Worm (Caenorhabditis elegans): ENCODE data around the gene srw-54.

srw-54 gene

ce11 chrV:16573168-16573567, 38.0 kb upstream of the srw-54 start, which contains the start of gene str-149:
TSS of gene str-149 (plus strand) at chrV:16573468.
- TF ChIP-seq unc-130 (tag; optimal IDR thresholded peaks at IDR 0.05) (no peak), efl-1 (optimal IDR thresholded peaks at IDR 0.05) (no peak), efl-1 (GFP tag; optimal IDR thresholded peaks at IDR 0.05 in 1 of 2) (peak in 1 of 2 experiments; percentile 53), fkh-4 (tag; optimal IDR thresholded peaks at IDR 0.05; ENCODE audit: borderline replicate concordance) (no peak)

DNA sequence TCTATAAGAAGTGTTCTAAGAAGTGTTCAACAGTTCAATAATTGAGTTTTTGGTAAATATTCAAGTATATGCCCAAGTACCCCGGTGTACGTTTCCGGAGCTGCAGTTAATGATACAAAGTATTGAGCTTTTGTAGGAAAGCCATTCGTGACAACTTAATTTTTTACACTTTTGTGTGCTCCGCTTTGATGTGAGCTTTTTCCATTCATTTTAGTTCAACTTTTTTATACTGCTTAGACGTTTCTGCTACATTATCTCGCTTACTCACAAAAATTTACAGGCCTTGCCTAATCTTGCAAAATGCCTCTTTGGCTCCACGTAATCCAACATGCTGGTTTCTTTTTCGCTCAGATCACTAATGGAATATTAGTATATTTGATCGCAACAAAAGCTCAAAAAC, 35.2 kb upstream of the srw-54 start, which contains the start of gene str-151:
Gene str-151, plus strand, starts transcription at position 301 of the 400 bp plus-strand sequence.
- TF ChIP-seq efl-1 (optimal IDR thresholded peaks at IDR 0.05), result no peak
- peak in 1 of 2 experiments; percentile 4 for TF ChIP-seq efl-1 (GFP tag; optimal IDR thresholded peaks at IDR 0.05 in 1 of 2)
- TF ChIP-seq ceh-8 (GFP tag; optimal IDR thresholded peaks at IDR 0.05), result no peak

DNA sequence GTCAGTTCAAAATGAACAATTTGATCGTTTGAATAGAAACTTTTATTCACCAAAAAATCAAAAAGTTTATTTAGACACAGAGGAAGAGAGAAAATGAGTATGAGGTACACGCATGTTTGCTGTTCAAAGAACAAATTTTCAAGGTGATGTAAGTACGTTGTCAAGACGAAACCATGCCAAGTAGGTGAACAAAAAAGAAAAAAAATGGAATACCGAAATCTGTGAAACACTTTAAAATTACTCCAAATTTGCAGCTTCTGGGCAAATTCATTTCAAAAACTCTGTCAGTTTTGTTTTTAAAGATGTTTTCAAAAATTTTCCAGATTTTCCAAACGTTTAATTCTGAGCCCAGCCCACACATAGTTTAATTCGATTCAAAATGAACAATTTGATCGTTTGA, 30.7 kb upstream of the srw-54 start, which contains the start of gene nhr-271:
Gene nhr-271, minus strand, starts transcription at position 101 of the 400 bp plus-strand sequence.
- no peak for TF ChIP-seq ceh-88 (GFP tag; IDR thresholded peaks at IDR 0.05)
- no peak for TF ChIP-seq vab-15 (tag; optimal IDR thresholded peaks at IDR 0.05)
- TF ChIP-seq skn-1 (tag; optimal IDR thresholded peaks at IDR 0.05), result no peak
- TF ChIP-seq pqm-1 (tag; optimal IDR thresholded peaks at IDR 0.05), result no peak
- no peak for TF ChIP-seq zag-1 (tag; optimal IDR thresholded peaks at IDR 0.05)
- TF ChIP-seq tbx-2 (tag; optimal IDR thresholded peaks at IDR 0.05), result no peak
- no peak for TF ChIP-seq egl-13 (tag; optimal IDR thresholded peaks at IDR 0.05)
- TF ChIP-seq nhr-77 (tag; optimal IDR thresholded peaks at IDR 0.05), result no peak
- no peak for TF ChIP-seq nhr-84 (tag; optimal IDR thresholded peaks at IDR 0.05)
- TF ChIP-seq unc-98 (GFP tag; IDR thresholded peaks at IDR 0.05), result no peak
- no peak for TF ChIP-seq lin-13 (GFP tag; optimal IDR thresholded peaks at IDR 0.05)

ce11 chrV:16581061-16581460, 30.1 kb upstream of the srw-54 start:
- TF ChIP-seq efl-1 (optimal IDR thresholded peaks at IDR 0.05) (no peak), efl-1 (GFP tag; optimal IDR thresholded peaks at IDR 0.05 in 1 of 2) (peak in 1 of 2 experiments; percentile 93), fkh-4 (tag; optimal IDR thresholded peaks at IDR 0.05; ENCODE audit: borderline replicate concordance) (no peak), fkh-10 (GFP tag; optimal IDR thresholded peaks at IDR 0.05) (no peak)

DNA sequence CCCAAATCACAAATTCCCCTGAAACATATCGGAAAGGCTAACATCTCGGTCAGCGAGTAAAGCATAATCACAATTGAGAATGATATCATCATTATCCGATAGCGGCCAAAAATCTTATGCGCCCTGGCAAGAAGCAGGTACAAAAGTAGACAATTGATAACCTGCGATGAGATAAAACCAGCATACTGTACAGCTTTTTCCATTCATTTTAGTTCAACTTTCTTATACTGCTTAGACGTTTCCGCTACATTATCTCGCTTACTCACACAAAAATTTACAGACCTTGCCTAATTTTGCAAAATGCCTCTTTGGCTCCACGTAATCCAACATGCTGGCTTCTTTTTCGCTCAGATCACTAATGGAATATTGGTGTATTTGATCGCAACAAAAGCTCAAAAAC, 28.2 kb upstream of the srw-54 start, which contains the start of gene str-150:
Gene str-150, plus strand, starts transcription at position 301 of the 400 bp plus-strand sequence.
- TF ChIP-seq jun-1 (tag; optimal IDR thresholded peaks at IDR 0.05), result no peak
- no peak for TF ChIP-seq elt-3 (tag; optimal IDR thresholded peaks at IDR 0.05)
- no peak for TF ChIP-seq irx-1 (tag; optimal IDR thresholded peaks at IDR 0.05)
- no peak for TF ChIP-seq ets-5 (GFP tag; IDR thresholded peaks at IDR 0.05)
- TF ChIP-seq sup-37 (GFP tag; optimal IDR thresholded peaks at IDR 0.05), result no peak
- no peak for TF ChIP-seq egl-27 (tag; optimal IDR thresholded peaks at IDR 0.05)
- TF ChIP-seq unc-98 (GFP tag; IDR thresholded peaks at IDR 0.05), result no peak
- TF ChIP-seq ceh-8 (GFP tag; optimal IDR thresholded peaks at IDR 0.05), result no peak
- TF ChIP-seq fos-1 (tag; optimal IDR thresholded peaks at IDR 0.05), result no peak
- no peak for TF ChIP-seq nhr-19 (GFP tag; conservative IDR thresholded peaks at IDR 0.05)
- no peak for TF ChIP-seq skn-1 (tag; optimal IDR thresholded peaks at IDR 0.05)
- TF ChIP-seq nhr-76 (tag; optimal IDR thresholded peaks at IDR 0.05), result no peak
- TF ChIP-seq ztf-4 (tag; optimal IDR thresholded peaks at IDR 0.05), result no peak
- no peak for TF ChIP-seq F16B12.6 (tag; optimal IDR thresholded peaks at IDR 0.05)
- no peak for TF ChIP-seq fkh-4 (tag; optimal IDR thresholded peaks at IDR 0.05; ENCODE audit: borderline replicate concordance)
- no peak for TF ChIP-seq nhr-11 (tag; optimal IDR thresholded peaks at IDR 0.05)

ce11 chrV:16588428-16588827, 22.7 kb upstream of the srw-54 start, which contains the start of gene srw-73:
TSS of gene srw-73 (minus strand) at chrV:16588528.
- TF ChIP-seq ces-1 (GFP tag; optimal IDR thresholded peaks at IDR 0.05) (no peak), ama-1 (optimal IDR thresholded peaks at IDR 0.05) (no peak), vab-15 (tag; optimal IDR thresholded peaks at IDR 0.05) (no peak), unc-86 (tag; optimal IDR thresholded peaks at IDR 0.05) (no peak), rnt-1 (tag; optimal IDR thresholded peaks at IDR 0.05) (no peak), mab-9 (GFP tag; IDR thresholded peaks at IDR 0.05) (no peak), fkh-10 (GFP tag; optimal IDR thresholded peaks at IDR 0.05) (no peak), unc-98 (GFP tag; IDR thresholded peaks at IDR 0.05) (no peak), dpl-1 (GFP tag; optimal IDR thresholded peaks at IDR 0.05) (no peak)
